Fruit fly (Drosophila melanogaster): Measurements from ENCODE around the gene hng3.

dm6 chr3L:700160-700917, 55.0 kb downstream of the hng3 start:
- TF ChIP-seq fd59A (GFP tag; optimal IDR thresholded peaks at IDR 0.05) = no peak
- TF ChIP-seq CG8319 (GFP tag; optimal IDR thresholded peaks at IDR 0.05) = no peak
- no peak for TF ChIP-seq dac (GFP tag; optimal IDR thresholded peaks at IDR 0.05)
- TF ChIP-seq CG31627 (GFP tag; optimal IDR thresholded peaks at IDR 0.05) = no peak
- peak; percentile 8 for TF ChIP-seq CG34406 (GFP tag; optimal IDR thresholded peaks at IDR 0.05)
- TF ChIP-seq achi (GFP tag; optimal IDR thresholded peaks at IDR 0.05) = peak; percentile 27
- TF ChIP-seq acj6 (GFP tag; optimal IDR thresholded peaks at IDR 0.05) = no peak
- no peak for TF ChIP-seq CG1621 (tag; optimal IDR thresholded peaks at IDR 0.05)
- peak; percentile 58; the same call in 2 of the 3 replicates for TF ChIP-seq CG8119 (GFP tag; IDR thresholded peaks at IDR 0.05)
- no peak for TF ChIP-seq CG7368 (GFP tag; optimal IDR thresholded peaks at IDR 0.05)
- TF ChIP-seq eg (GFP tag; IDR thresholded peaks at IDR 0.05) = peak; percentile 71

Measured in whole organism, prepupa.